Worm (Caenorhabditis elegans) whole organism, mixed stage, embryonic: ENCODE measurements around the gene cap-1.

Source experiments
- M03D4.4 ChIP-seq: sonication (generic microtip); optimal IDR thresholded peaks from 2 replicates; lab custom pipeline; 2017; ENCODE audit warnings: mild to moderate bottlenecking, missing genetic modification characterization, missing compliant biosample characterization
- bed-3 ChIP-seq: fragments of 200-800 bp; sonication (Bioruptor generic); optimal IDR thresholded peaks from 3 replicates; lab custom pipeline; 2018; ENCODE audit warnings: mild to moderate bottlenecking, missing genetic modification characterization, moderate library complexity, missing compliant biosample characterization
- blmp-1 ChIP-seq: fragments of 150-350 bp; optimal IDR thresholded peaks from 2 replicates; lab custom pipeline; 2014; ENCODE audit warnings: missing biosample characterization, missing genetic modification characterization
- ceh-39 ChIP-seq: fragments of 150-350 bp; optimal IDR thresholded peaks from 2 replicates; lab custom pipeline; 2014; ENCODE audit warnings: missing biosample characterization, missing genetic modification characterization
- ceh-43 ChIP-seq: fragments of 200-800 bp; sonication (Bioruptor generic); optimal IDR thresholded peaks from 2 replicates; lab custom pipeline; 2018; ENCODE audit warnings: mild to moderate bottlenecking, missing genetic modification characterization, moderate library complexity, missing compliant biosample characterization
- ceh-83 ChIP-seq: fragments of 200-800 bp; sonication (Bioruptor generic); optimal IDR thresholded peaks from 2 replicates; lab custom pipeline; 2018; ENCODE audit warnings: mild to moderate bottlenecking, missing genetic modification characterization, missing compliant biosample characterization
- ces-1 ChIP-seq: fragments of 150-350 bp; optimal IDR thresholded peaks from 2 replicates; lab custom pipeline; 2014; ENCODE audit warnings: missing biosample characterization, missing genetic modification reagents, missing genetic modification characterization
- cnd-1 ChIP-seq: fragments of 200-800 bp; sonication (Bioruptor generic); optimal IDR thresholded peaks from 2 replicates; lab custom pipeline; 2018; ENCODE audit warnings: mild to moderate bottlenecking, missing genetic modification characterization, missing compliant biosample characterization
- drap-1 ChIP-seq: fragments of 200-800 bp; sonication (Bioruptor generic); optimal IDR thresholded peaks from 3 replicates; lab custom pipeline; 2018; ENCODE audit warnings: mild to moderate bottlenecking, missing genetic modification characterization, missing compliant biosample characterization
- elt-1 ChIP-seq: sonication (generic microtip); optimal IDR thresholded peaks from 2 replicates; lab custom pipeline; 2017; ENCODE audit warnings: missing genetic modification characterization, mild to moderate bottlenecking, missing compliant biosample characterization, antibody characterized with exemption, moderate library complexity, borderline replicate concordance; ENCODE audit not compliant: insufficient read depth
- elt-3 ChIP-seq: fragments of 150-350 bp; optimal IDR thresholded peaks from 2 replicates; lab custom pipeline; 2014; ENCODE audit warnings: missing biosample characterization, missing genetic modification characterization
- flh-1 ChIP-seq: fragments of 200-800 bp; sonication (Bioruptor generic); optimal IDR thresholded peaks from 2 replicates; lab custom pipeline; 2018; ENCODE audit warnings: mild to moderate bottlenecking, missing genetic modification characterization, moderate library complexity, missing compliant biosample characterization
- ham-2 ChIP-seq: fragments of 200-800 bp; sonication (Bioruptor generic); optimal IDR thresholded peaks from 2 replicates; lab custom pipeline; 2018; ENCODE audit warnings: mild to moderate bottlenecking, missing genetic modification characterization, missing compliant biosample characterization
- hlh-1 ChIP-seq: fragments of 150-350 bp; optimal IDR thresholded peaks from 2 replicates; lab custom pipeline; 2014; ENCODE audit warnings: missing biosample characterization, missing genetic modification reagents, missing genetic modification characterization
- lin-13 ChIP-seq: fragments of 150-350 bp; optimal IDR thresholded peaks from 2 replicates; lab custom pipeline; 2014; ENCODE audit warnings: missing biosample characterization, missing genetic modification characterization
- lin-32 ChIP-seq: fragments of 200-800 bp; sonication (Bioruptor generic); optimal IDR thresholded peaks from 2 replicates; lab custom pipeline; 2018; ENCODE audit warnings: mild to moderate bottlenecking, missing genetic modification characterization, missing compliant biosample characterization
- lsy-2 ChIP-seq: fragments of 150-350 bp; optimal IDR thresholded peaks from 2 replicates; lab custom pipeline; 2014; ENCODE audit warnings: missing biosample characterization, missing genetic modification characterization
- mab-5 ChIP-seq: fragments of 150-350 bp; optimal IDR thresholded peaks from 2 replicates; lab custom pipeline; 2014; ENCODE audit warnings: missing biosample characterization, missing genetic modification characterization
- mep-1 ChIP-seq: fragments of 150-350 bp; optimal IDR thresholded peaks from 2 replicates; lab custom pipeline; 2017; ENCODE audit warnings: missing biosample characterization, missing genetic modification reagents, missing genetic modification characterization, inconsistent platforms
- nhr-12 ChIP-seq: fragments of 150-350 bp; optimal IDR thresholded peaks from 2 replicates; lab custom pipeline; 2014; ENCODE audit warnings: missing biosample characterization, missing genetic modification characterization
- nhr-2 ChIP-seq: fragments of 150-350 bp; optimal IDR thresholded peaks from 2 replicates; lab custom pipeline; 2014; ENCODE audit warnings: missing biosample characterization, missing genetic modification characterization
- nhr-237 ChIP-seq: fragments of 150-350 bp; optimal IDR thresholded peaks from 2 replicates; lab custom pipeline; 2014; ENCODE audit warnings: missing biosample characterization, missing genetic modification characterization
- nhr-28 ChIP-seq: fragments of 150-350 bp; optimal IDR thresholded peaks from 2 replicates; lab custom pipeline; 2014; ENCODE audit warnings: missing biosample characterization, missing genetic modification characterization
- nhr-76 ChIP-seq: sonication (generic microtip); optimal IDR thresholded peaks from 2 replicates; lab custom pipeline; 2017; ENCODE audit warnings: missing biosample characterization, missing genetic modification characterization
- pha-4 ChIP-seq: fragments of 150-350 bp; optimal IDR thresholded peaks from 2 replicates; lab custom pipeline; 2018; ENCODE audit warnings: missing biosample characterization, missing genetic modification reagents, missing genetic modification characterization
- sem-2 ChIP-seq: fragments of 200-800 bp; sonication (Bioruptor generic); optimal IDR thresholded peaks from 2 replicates; lab custom pipeline; 2018; ENCODE audit warnings: mild to moderate bottlenecking, missing genetic modification characterization, missing compliant biosample characterization
- sptf-1 ChIP-seq: sonication (generic microtip); optimal IDR thresholded peaks from 2 replicates; lab custom pipeline; 2017; ENCODE audit warnings: mild to moderate bottlenecking, missing genetic modification characterization, moderate library complexity, missing compliant biosample characterization
- tbx-8 ChIP-seq: fragments of 200-800 bp; sonication (Bioruptor generic); optimal IDR thresholded peaks from 2 replicates; lab custom pipeline; 2018; ENCODE audit warnings: mild to moderate bottlenecking, missing genetic modification characterization, moderate library complexity, missing compliant biosample characterization
- unc-120 ChIP-seq: sonication (generic microtip); optimal IDR thresholded peaks from 2 replicates; lab custom pipeline; 2017; ENCODE audit warnings: missing genetic modification characterization, missing compliant biosample characterization; ENCODE audit not compliant: poor library complexity, severe bottlenecking
- unc-39 ChIP-seq: fragments of 150-350 bp; optimal IDR thresholded peaks from 2 replicates; lab custom pipeline; 2014; ENCODE audit warnings: missing biosample characterization, missing genetic modification characterization
- unc-62 ChIP-seq: fragments of 150-350 bp; optimal IDR thresholded peaks from 2 replicates; lab custom pipeline; 2014; ENCODE audit warnings: missing biosample characterization, missing genetic modification reagents, missing genetic modification characterization
- zip-8 ChIP-seq: fragments of 150-350 bp; optimal IDR thresholded peaks from 2 replicates; lab custom pipeline; 2014; ENCODE audit warnings: missing biosample characterization, missing genetic modification characterization
- ztf-11 ChIP-seq: fragments of 150-350 bp; optimal IDR thresholded peaks from 2 replicates; lab custom pipeline; 2014; ENCODE audit warnings: missing biosample characterization, missing genetic modification characterization

cap-1 gene

DNA sequence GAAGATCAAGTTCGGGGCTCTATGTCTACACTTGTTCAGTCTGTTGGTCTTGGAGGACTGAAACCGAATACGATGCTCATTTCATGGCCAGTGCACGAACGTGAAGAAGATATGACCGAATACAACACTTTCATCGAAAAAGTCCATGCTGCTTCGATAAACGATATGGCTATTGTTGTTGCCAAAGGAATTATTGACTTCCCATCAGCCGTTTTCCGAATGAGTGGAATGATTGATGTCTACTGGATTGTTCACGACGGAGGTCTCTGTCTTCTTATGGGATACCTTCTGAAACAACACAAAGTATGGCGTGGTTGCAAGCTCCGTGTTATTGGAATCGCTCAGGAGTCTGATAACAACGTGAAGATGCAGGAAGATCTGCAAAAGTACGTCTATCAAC, 13.8 kb downstream of the cap-1 start:
- TF ChIP-seq sem-2 = no peak
- no peak for TF ChIP-seq drap-1
- no peak for TF ChIP-seq ceh-43
- TF ChIP-seq mab-5 (tag; lab: Kevin White, UChicago) = no peak
- TF ChIP-seq tbx-8 = no peak
- no peak for TF ChIP-seq unc-62
- TF ChIP-seq elt-1 (tag; lab: Kevin White, UChicago) = no peak
- no peak for TF ChIP-seq unc-39 (tag; lab: Kevin White, UChicago)
- TF ChIP-seq lin-13 (tag; lab: Kevin White, UChicago) = no peak

DNA sequence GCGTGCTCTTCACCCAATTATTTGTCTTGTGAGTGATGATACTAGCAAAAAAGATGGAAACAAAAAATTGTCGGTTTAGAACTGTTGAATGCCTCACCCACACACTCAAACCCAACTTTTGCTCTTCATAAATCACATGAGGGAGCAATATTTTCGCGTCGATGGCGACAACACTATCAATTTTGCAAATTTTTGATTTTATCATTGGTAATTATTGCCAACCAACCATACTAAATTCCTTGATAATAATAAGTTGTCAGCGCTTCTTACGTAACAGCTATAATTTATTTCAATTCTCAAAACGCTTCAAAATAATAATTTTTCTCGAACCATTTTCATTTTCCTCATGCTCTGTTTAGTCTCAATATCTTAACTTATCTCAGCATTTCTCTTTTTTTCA, 17.3 kb downstream of the cap-1 start:
- TF ChIP-seq ceh-43 = no peak
- TF ChIP-seq unc-39 (tag; lab: Kevin White, UChicago) = no peak
- no peak for TF ChIP-seq hlh-1
- TF ChIP-seq unc-120 (tag; lab: Kevin White, UChicago) = no peak

DNA sequence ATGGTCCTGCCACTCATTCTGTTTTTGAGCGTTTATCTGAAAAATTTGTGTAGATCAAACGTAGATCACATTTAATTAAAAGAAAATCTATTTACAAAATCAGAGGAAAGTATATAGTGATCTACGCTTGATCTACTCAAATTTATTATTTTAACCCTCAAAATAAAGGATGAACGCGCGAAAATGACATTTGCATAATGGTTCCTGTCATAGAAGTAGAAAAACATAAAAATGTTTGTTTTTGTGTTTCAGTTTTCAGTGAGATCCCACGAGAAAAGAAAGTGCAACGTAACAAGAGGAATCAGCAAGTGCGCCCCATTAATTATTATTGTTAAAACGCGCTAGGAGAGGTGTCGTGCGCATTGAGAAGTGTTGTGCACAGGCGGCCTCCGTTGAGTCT, 18.7 kb downstream of the cap-1 start:
- TF ChIP-seq hlh-1 (no peak), nhr-237 (tag; lab: Kevin White, UChicago) (no peak), M03D4.4 (tag; lab: Kevin White, UChicago) (no peak), sptf-1 (tag; lab: Kevin White, UChicago) (no peak), unc-62 (no peak), ham-2 (no peak), bed-3 (no peak), nhr-12 (no peak), flh-1 (GFP tag; lab: Kevin White, UChicago) (no peak), blmp-1 (tag; lab: Kevin White, UChicago) (no peak), pha-4 (no peak), mab-5 (tag; lab: Kevin White, UChicago) (no peak), lin-13 (tag; lab: Kevin White, UChicago) (no peak), ceh-43 (no peak), nhr-76 (no peak)

DNA sequence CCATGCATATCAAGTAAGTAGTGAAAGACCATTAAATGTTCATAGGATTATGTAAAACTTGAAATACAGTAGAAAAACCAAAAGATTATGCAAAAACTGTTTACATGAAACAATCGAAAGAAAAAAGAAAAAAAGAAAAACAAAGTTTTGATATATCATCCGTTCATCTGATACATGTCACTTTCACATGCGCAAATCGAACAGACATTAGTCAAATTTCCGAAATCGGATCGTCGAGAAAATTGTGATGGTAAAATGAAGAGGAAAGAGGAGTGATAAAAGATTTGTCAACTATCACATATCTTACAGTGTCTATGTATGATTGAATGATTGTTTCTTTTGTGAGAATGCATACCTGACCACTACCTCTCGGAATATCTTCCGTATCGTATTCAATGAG, 21.1 kb downstream of the cap-1 start:
- TF ChIP-seq ztf-11 (tag; lab: Kevin White, UChicago) = no peak
- no peak for TF ChIP-seq blmp-1 (tag; lab: Kevin White, UChicago)
- no peak for TF ChIP-seq M03D4.4 (tag; lab: Kevin White, UChicago)
- TF ChIP-seq drap-1 = no peak
- TF ChIP-seq nhr-76 = no peak
- no peak for TF ChIP-seq lin-32
- TF ChIP-seq ces-1 (GFP tag; lab: Kevin White, UChicago) = no peak
- no peak for TF ChIP-seq elt-1 (tag; lab: Kevin White, UChicago)
- TF ChIP-seq lsy-2 = no peak
- no peak for TF ChIP-seq nhr-28 (tag; lab: Kevin White, UChicago)
- no peak for TF ChIP-seq nhr-12
- no peak for TF ChIP-seq ceh-43
- no peak for TF ChIP-seq cnd-1 (tag; lab: Kevin White, UChicago)
- TF ChIP-seq zip-8 (tag; lab: Kevin White, UChicago) = no peak
- TF ChIP-seq sptf-1 (tag; lab: Kevin White, UChicago) = no peak
- TF ChIP-seq sem-2 = no peak

DNA sequence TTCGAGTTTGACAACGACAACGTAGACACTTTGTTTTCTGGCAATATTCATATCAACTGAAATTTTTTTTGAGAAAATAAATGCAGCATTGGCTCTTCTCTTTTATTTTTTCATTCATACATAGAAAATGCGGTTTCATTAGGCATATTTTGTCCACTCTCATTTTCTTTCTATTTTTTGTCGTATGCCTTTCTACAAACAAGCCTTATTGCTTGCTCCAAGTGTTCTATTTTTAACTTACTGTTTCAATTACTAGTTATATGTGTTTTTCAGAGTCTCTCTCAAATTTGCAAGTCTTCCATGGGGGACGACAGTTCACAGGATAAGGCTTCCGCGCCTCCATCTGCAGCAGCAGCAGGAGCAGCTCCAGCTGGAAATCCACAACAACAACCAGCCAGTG, 24.1 kb downstream of the cap-1 start, which contains the start of gene kcc-1:
kcc-1 (plus strand) TSS at position 301 of the 400 bp plus-strand sequence.
- TF ChIP-seq bed-3 (no peak), hlh-1 (no peak), ces-1 (GFP tag; lab: Kevin White, UChicago) (no peak), lin-32 (no peak), unc-62 (no peak), sptf-1 (tag; lab: Kevin White, UChicago) (no peak), nhr-12 (no peak), drap-1 (no peak), nhr-76 (no peak), sem-2 (no peak), unc-39 (tag; lab: Kevin White, UChicago) (no peak), pha-4 (no peak), ceh-39 (no peak)

DNA sequence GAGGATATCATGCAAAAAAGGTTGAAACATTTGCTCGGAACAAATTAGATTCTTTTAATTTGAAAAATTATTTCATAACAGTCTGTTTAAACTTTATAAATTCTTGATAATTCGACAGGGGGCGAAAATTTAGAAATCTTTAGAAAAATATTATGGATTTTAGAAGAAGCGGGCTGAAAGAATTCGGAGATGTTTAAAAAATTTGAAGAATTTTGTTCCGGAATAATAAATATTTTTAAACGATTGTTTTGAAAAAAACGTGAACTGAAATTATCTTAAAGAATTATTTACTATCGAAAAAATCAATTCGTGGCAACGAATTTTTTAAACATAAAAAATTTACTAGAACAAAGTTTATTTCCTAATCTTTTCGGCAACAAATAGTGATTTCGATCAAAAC, 26.3 kb downstream of the cap-1 start, which contains the start of gene R13A1.3:
R13A1.3 (plus strand) TSS at position 301 of the 400 bp plus-strand sequence.
- TF ChIP-seq zip-8 (tag; lab: Kevin White, UChicago) = no peak
- TF ChIP-seq drap-1 = no peak
- TF ChIP-seq nhr-2 (tag; lab: Kevin White, UChicago) = no peak
- TF ChIP-seq unc-120 (tag; lab: Kevin White, UChicago) = no peak
- no peak for TF ChIP-seq ceh-83 (GFP tag; lab: Kevin White, UChicago)
- TF ChIP-seq unc-62 = no peak
- TF ChIP-seq mab-5 (tag; lab: Kevin White, UChicago) = no peak
- no peak for TF ChIP-seq ceh-43
- no peak for TF ChIP-seq cnd-1 (tag; lab: Kevin White, UChicago)
- TF ChIP-seq nhr-28 (tag; lab: Kevin White, UChicago) = no peak
- no peak for TF ChIP-seq bed-3
- TF ChIP-seq elt-1 (tag; lab: Kevin White, UChicago) = no peak
- TF ChIP-seq elt-3 (tag; lab: Kevin White, UChicago) = no peak
- no peak for TF ChIP-seq flh-1 (GFP tag; lab: Kevin White, UChicago)
- no peak for TF ChIP-seq sptf-1 (tag; lab: Kevin White, UChicago)
- TF ChIP-seq ces-1 (GFP tag; lab: Kevin White, UChicago) = no peak
- no peak for TF ChIP-seq pha-4
- no peak for TF ChIP-seq mep-1 (tag; lab: Kevin White, UChicago)
